Worm (Caenorhabditis elegans) whole organism, midembryonic: ENCODE results near the gene R05G9.3.
A peak's percentile ranks its signal among the peaks of the same experiment; 100 is the strongest.

Experiments
- cog-1 ChIP-seq: sonication (generic microtip); optimal IDR thresholded peaks from 2 replicates; lab custom pipeline; 2016; ENCODE audit warnings: missing genetic modification characterization, missing compliant biosample characterization
- klf-2 ChIP-seq: fragments of 200-800 bp; sonication (Bioruptor generic); conservative IDR thresholded peaks from 2 replicates; pipeline ENCODE4 v1.3.6; 2022; ENCODE audit warnings: missing genetic modification reagents, missing genetic modification characterization, missing compliant biosample characterization
- ref-1 ChIP-seq: fragments of 200-800 bp; sonication (Bioruptor generic); conservative IDR thresholded peaks from 2 replicates; pipeline ENCODE4 v1.3.6; 2022; ENCODE audit warnings: missing genetic modification reagents, missing genetic modification characterization, missing compliant biosample characterization

DNA sequence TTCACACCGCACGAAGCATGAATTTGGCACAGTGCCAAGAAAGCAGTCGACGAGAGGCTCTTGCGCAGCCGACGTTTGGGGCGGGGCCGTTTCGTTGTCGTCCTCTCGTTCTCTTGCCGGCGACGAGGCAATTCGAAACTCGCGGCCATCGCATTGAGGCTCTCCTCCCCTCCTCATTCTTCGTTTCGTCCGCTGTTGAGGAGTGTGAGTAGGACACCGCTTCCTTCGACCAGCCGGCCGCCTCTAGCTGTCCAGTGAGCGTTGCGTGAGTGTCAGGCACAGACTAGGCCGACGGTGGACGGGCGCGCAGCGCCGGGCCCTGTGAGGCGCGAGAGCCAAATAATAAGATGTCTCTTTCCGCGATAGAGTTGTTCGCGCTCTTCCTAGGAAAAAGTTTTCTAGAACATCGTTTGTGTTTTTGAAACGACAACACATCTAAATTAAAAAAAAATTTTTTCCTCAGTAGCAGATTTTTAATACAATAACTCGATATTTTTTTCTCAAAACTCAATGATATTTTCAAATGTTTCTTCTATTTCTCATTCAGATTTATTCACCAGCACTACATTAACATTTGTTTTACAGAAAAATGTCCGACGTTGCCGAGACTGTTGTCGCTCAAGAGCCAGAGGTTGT is 9.4 kb downstream of the R05G9.3 start, which contains the start of the genes T28D9.11 and T28D9.1:
- TF ChIP-seq cog-1 (tag; lab: Kevin White, UChicago) (peak; percentile 29), ref-1 (GFP tag; lab: Robert Waterston, UW) (no peak), klf-2 (no peak; the same call in 1 of the 2 replicates)
